Worm (Caenorhabditis elegans): Measurements from ENCODE around the gene gcy-23.

gcy-23 gene

ce11 chrIV:3294553-3295185, 5.5 kb upstream of the gcy-23 start, which contains the start of gene W08E12.7 (continued):
- peak; percentile 94 for TF ChIP-seq F49E8.2 (tag; optimal IDR thresholded peaks at IDR 0.05; ENCODE audit: insufficient read depth)
- TF ChIP-seq ztf-28 (GFP tag; IDR thresholded peaks at IDR 0.05), result peak; percentile 85
- TF ChIP-seq let-526 (GFP tag; IDR thresholded peaks at IDR 0.05), result peak; percentile 88; the same call in 1 of the 2 replicates
- TF ChIP-seq snpc-1.1 (tag; optimal IDR thresholded peaks at IDR 0.05; ENCODE audit: insufficient read depth), result peak; percentile 72
- TF ChIP-seq aptf-3 (GFP tag; IDR thresholded peaks at IDR 0.05), result no peak
- 0 out of 2 replicates have a peak, but pooled peaks have one; percentile 10 for TF ChIP-seq hmg-20 (GFP tag; IDR thresholded peaks at IDR 0.05)
- TF ChIP-seq atf-7 (tag; optimal IDR thresholded peaks at IDR 0.05), result peak; percentile 14
- peak; percentile 95 for TF ChIP-seq ceh-91 (GFP tag; IDR thresholded peaks at IDR 0.05)
- peak; percentile 73 for TF ChIP-seq tbp1 (GFP tag; optimal IDR thresholded peaks at IDR 0.05)
- peak; percentile 91 for TF ChIP-seq snpc-3.4 (tag; optimal IDR thresholded peaks at IDR 0.05)
- TF ChIP-seq C06A6.2 (GFP tag; conservative IDR thresholded peaks at IDR 0.05), result no peak
- peak; percentile 32 for TF ChIP-seq hrde-1 (tag; optimal IDR thresholded peaks at IDR 0.05; ENCODE audit: borderline replicate concordance)
- peak; percentile 55 for TF ChIP-seq F22D6.2 (tag; optimal IDR thresholded peaks at IDR 0.05)
- TF ChIP-seq madf-3 (GFP tag; IDR thresholded peaks at IDR 0.05), result peak; percentile 90
- peak; percentile 67 for TF ChIP-seq Y53F4B.3 (GFP tag; IDR thresholded peaks at IDR 0.05)
- TF ChIP-seq ZK185.1 (tag; optimal IDR thresholded peaks at IDR 0.05; ENCODE audit: poor library complexity, severe bottlenecking), result peak; percentile 87
- TF ChIP-seq Y79H2A.3 (GFP tag; conservative IDR thresholded peaks at IDR 0.05), result peak; percentile 57; the same call in 1 of the 2 replicates
- peak; percentile 44; the same call in 1 of the 2 replicates for TF ChIP-seq lin-26 (GFP tag; IDR thresholded peaks at IDR 0.05)
- TF ChIP-seq ztf-18 (tag; optimal IDR thresholded peaks at IDR 0.05), result peak; percentile 82
- TF ChIP-seq lin-40 (tag; optimal IDR thresholded peaks at IDR 0.05), result peak; percentile 87
- TF ChIP-seq hmg-1.2 (GFP tag; IDR thresholded peaks at IDR 0.05), result peak; percentile 86
- no peak for TF ChIP-seq nhr-27 (tag; optimal IDR thresholded peaks at IDR 0.05)
- TF ChIP-seq madf-8 (GFP tag; conservative IDR thresholded peaks at IDR 0.05), result peak; percentile 87
- TF ChIP-seq ekl-4 (GFP tag; IDR thresholded peaks at IDR 0.05), result peak; percentile 74
- peak; percentile 45 for TF ChIP-seq die-1 (tag; optimal IDR thresholded peaks at IDR 0.05)
- TF ChIP-seq dpff-1 (tag; optimal IDR thresholded peaks at IDR 0.05), result no peak
- TF ChIP-seq hsf-1 (GFP tag; IDR thresholded peaks at IDR 0.05), result peak; percentile 61; the same call in 1 of the 2 replicates
- TF ChIP-seq attf-6 (GFP tag; IDR thresholded peaks at IDR 0.05), result 0 out of 2 replicates have a peak, but pooled peaks have one; percentile 38
- no peak for TF ChIP-seq chd-7 (tag; optimal IDR thresholded peaks at IDR 0.05)
- TF ChIP-seq F23B12.7 (tag; optimal IDR thresholded peaks at IDR 0.05; ENCODE audit: insufficient read depth), result peak; percentile 95
- TF ChIP-seq nfya-2 (GFP tag; IDR thresholded peaks at IDR 0.05), result no peak
- TF ChIP-seq C17E4.6 (GFP tag; IDR thresholded peaks at IDR 0.05), result 0 out of 2 replicates have a peak, but pooled peaks have one; percentile 22
- TF ChIP-seq rcor-1 (GFP tag; IDR thresholded peaks at IDR 0.05), result peak; percentile 89
- no peak for TF ChIP-seq sea-2 (GFP tag; IDR thresholded peaks at IDR 0.05)
- TF ChIP-seq mcd-1 (GFP tag; IDR thresholded peaks at IDR 0.05), result peak; percentile 98
- TF ChIP-seq D2030.7 (GFP tag; IDR thresholded peaks at IDR 0.05), result peak; percentile 94
- no peak for TF ChIP-seq egl-44 (GFP tag; IDR thresholded peaks at IDR 0.05)
- peak; percentile 60 to 70 for TF ChIP-seq let-607 (tag; optimal IDR thresholded peaks at IDR 0.05)
- TF ChIP-seq Y53G8AR.9 (GFP tag; conservative IDR thresholded peaks at IDR 0.05), result peak; percentile 81; the same call in 1 of the 2 replicates
- TF ChIP-seq T07F8.4 (tag; optimal IDR thresholded peaks at IDR 0.05), result peak; percentile 20
- TF ChIP-seq lir-1 (GFP tag; conservative IDR thresholded peaks at IDR 0.05), result peak; percentile 89
- TF ChIP-seq bed-1 (GFP tag; IDR thresholded peaks at IDR 0.05), result no peak
- TF ChIP-seq athp-1 (tag; optimal IDR thresholded peaks at IDR 0.05), result peak; percentile 89
- TF ChIP-seq lin-54 (GFP tag; optimal IDR thresholded peaks at IDR 0.05), result peak; percentile 96
- TF ChIP-seq Y67H2A.10 (GFP tag; conservative IDR thresholded peaks at IDR 0.05), result peak; percentile 85
- TF ChIP-seq zfh-2 (GFP tag; conservative IDR thresholded peaks at IDR 0.05), result no peak

Data from whole organism, young adult.